Worm (Caenorhabditis elegans): ENCODE data around the gene srh-268.
"Not testable (repeated sequence)": the region's sequence is repeated elsewhere in the genome, so short reads cannot be mapped to it uniquely, and the experiment has no call there.

- not testable (repeated sequence) for TF ChIP-seq hnd-1 (tag; optimal IDR thresholded peaks at IDR 0.05); F13C5.2 (tag; optimal IDR thresholded peaks at IDR 0.05); ceh-36 (tag; optimal IDR thresholded peaks at IDR 0.05); ama-1 (optimal IDR thresholded peaks at IDR 0.05); ets-7 (tag; optimal IDR thresholded peaks at IDR 0.05); sea-1 (GFP tag; conservative IDR thresholded peaks at IDR 0.05); scrt-1 (GFP tag; IDR thresholded peaks at IDR 0.05); hmbx-1 (tag; optimal IDR thresholded peaks at IDR 0.05); tra-4 (tag; optimal IDR thresholded peaks at IDR 0.05); tbx-37 (GFP tag; conservative IDR thresholded peaks at IDR 0.05)
These were observed 27.6 kb upstream of the srh-268 start, which contains the start of gene nhr-171 for ce11 chrV:7511465-7511864.

All from whole organism, early embryonic.